Fruit fly (Drosophila melanogaster) whole organism, embryonic: ENCODE data around the gene CG10132.

Source experiments
- Antp ChIP-seq: fragments of 200-800 bp; sonication (Bioruptor generic); optimal IDR thresholded peaks from 3 replicates; lab custom pipeline; 2016; ENCODE audit warnings: missing biosample characterization, missing genetic modification characterization
- Atf6 ChIP-seq: fragments of 200-800 bp; sonication (Bioruptor generic); IDR thresholded peaks from 2 replicates; pipeline ENCODE4 v1.3.6; 2022; ENCODE audit warnings: missing biosample characterization, missing genetic modification characterization
- Awh ChIP-seq: fragments of 200-800 bp; sonication (Bioruptor generic); IDR thresholded peaks from 2 replicates; pipeline ENCODE4, ENCODE4 v1.3.6; 2022; ENCODE audit warnings: missing biosample characterization, missing genetic modification characterization
- CG10267 ChIP-seq: fragments of 200-800 bp; sonication (Bioruptor generic); optimal IDR thresholded peaks from 2 replicates; lab custom pipeline; 2018; ENCODE audit warnings: missing biosample characterization, mild to moderate bottlenecking, missing genetic modification characterization, moderate library complexity
- CG12391 ChIP-seq: fragments of 200-800 bp; sonication (Bioruptor generic); optimal IDR thresholded peaks from 3 replicates; lab custom pipeline; 2018; ENCODE audit warnings: missing biosample characterization, mild to moderate bottlenecking, missing genetic modification characterization, moderate library complexity
- CG12659 ChIP-seq: fragments of 200-800 bp; sonication (Bioruptor generic); optimal IDR thresholded peaks from 3 replicates; lab custom pipeline; 2017; ENCODE audit warnings: mild to moderate bottlenecking, missing biosample characterization, missing genetic modification reagents, missing genetic modification characterization
- CG12942 ChIP-seq: fragments of 200-800 bp; sonication (Bioruptor generic); optimal IDR thresholded peaks from 3 replicates; lab custom pipeline; 2016; ENCODE audit warnings: missing biosample characterization, missing genetic modification characterization
- CG13287 ChIP-seq: fragments of 200-800 bp; sonication (Bioruptor generic); IDR thresholded peaks from 2 replicates; pipeline ENCODE4 v1.3.6; 2022; ENCODE audit warnings: missing biosample characterization, missing genetic modification characterization; ENCODE audit not compliant: partially characterized antibody
- CG13775 ChIP-seq: fragments of 200-800 bp; sonication (Bioruptor generic); optimal IDR thresholded peaks from 3 replicates; lab custom pipeline; 2017; ENCODE audit warnings: missing biosample characterization, mild to moderate bottlenecking, missing genetic modification characterization
- CG14710 ChIP-seq: fragments of 200-800 bp; sonication (Bioruptor generic); optimal IDR thresholded peaks from 3 replicates; lab custom pipeline; 2019; ENCODE audit warnings: missing biosample characterization, mild to moderate bottlenecking, missing genetic modification characterization, moderate library complexity
- CG15479 ChIP-seq: fragments of 200-800 bp; sonication (Bioruptor generic); optimal IDR thresholded peaks from 3 replicates; lab custom pipeline; 2019; ENCODE audit warnings: missing biosample characterization, mild to moderate bottlenecking, missing genetic modification characterization, moderate library complexity
- CG15601 ChIP-seq: fragments of 200-800 bp; sonication (Bioruptor generic); optimal IDR thresholded peaks from 3 replicates; lab custom pipeline; 2019; ENCODE audit warnings: missing biosample characterization, mild to moderate bottlenecking, missing genetic modification characterization, moderate library complexity
- CG15696 ChIP-seq: fragments of 200-800 bp; sonication (Bioruptor generic); optimal IDR thresholded peaks from 2 replicates; lab custom pipeline; 2019; ENCODE audit warnings: missing biosample characterization, mild to moderate bottlenecking, missing genetic modification characterization, moderate library complexity
- CG16779 ChIP-seq: fragments of 200-800 bp; sonication (Bioruptor generic); IDR thresholded peaks from 2 replicates; pipeline ENCODE4 v1.3.6; 2022; ENCODE audit warnings: missing biosample characterization, missing genetic modification characterization
- CG17328 ChIP-seq: fragments of 200-800 bp; sonication (Bioruptor generic); IDR thresholded peaks from 2 replicates; pipeline ENCODE4 v1.3.6; 2022; ENCODE audit warnings: missing biosample characterization, missing genetic modification characterization
- CG17568 ChIP-seq: fragments of 200-800 bp; sonication (Bioruptor generic); optimal IDR thresholded peaks from 2 replicates; lab custom pipeline; 2018; ENCODE audit warnings: missing biosample characterization, mild to moderate bottlenecking, missing genetic modification characterization, moderate library complexity
- CG18011 ChIP-seq: fragments of 200-800 bp; sonication (Bioruptor generic); optimal IDR thresholded peaks from 2 replicates; lab custom pipeline; 2017; ENCODE audit warnings: missing biosample characterization, missing genetic modification characterization, mild to moderate bottlenecking, moderate library complexity, missing genotype
- CG18599 ChIP-seq: fragments of 200-800 bp; sonication (Bioruptor generic); optimal IDR thresholded peaks from 3 replicates; lab custom pipeline; 2017; ENCODE audit warnings: missing biosample characterization, missing genetic modification characterization, mild to moderate bottlenecking, moderate library complexity, missing genetic modification reagents
- CG30020 ChIP-seq: fragments of 200-800 bp; optimal IDR thresholded peaks from 2 replicates; lab custom pipeline; 2019; ENCODE audit warnings: missing biosample characterization, mild to moderate bottlenecking, missing genetic modification characterization, moderate library complexity
- CG30431 ChIP-seq: fragments of 200-800 bp; sonication (Bioruptor generic); optimal IDR thresholded peaks from 2 replicates; lab custom pipeline; 2017; ENCODE audit warnings: missing biosample characterization, missing genetic modification characterization
- CG4360 ChIP-seq: fragments of 200-800 bp; sonication (Bioruptor generic); IDR thresholded peaks from 2 replicates; pipeline ENCODE4 v1.3.6; 2022; ENCODE audit warnings: missing biosample characterization, missing genetic modification characterization
- CG4424 ChIP-seq: fragments of 200-800 bp; sonication (Bioruptor generic); optimal IDR thresholded peaks from 3 replicates; lab custom pipeline; 2016; ENCODE audit warnings: missing biosample characterization, missing genetic modification characterization
- CG7271 ChIP-seq: fragments of 200-800 bp; sonication (Bioruptor generic); optimal IDR thresholded peaks from 2 replicates; lab custom pipeline; 2018; ENCODE audit warnings: missing biosample characterization, mild to moderate bottlenecking, missing genetic modification characterization, moderate library complexity
- CG9817 ChIP-seq: fragments of 200-800 bp; sonication (Bioruptor generic); optimal IDR thresholded peaks from 2 replicates; lab custom pipeline; 2018; ENCODE audit warnings: missing biosample characterization, mild to moderate bottlenecking, missing genetic modification characterization, moderate library complexity
- CG9876 ChIP-seq: fragments of 200-800 bp; sonication (Bioruptor generic); optimal IDR thresholded peaks from 2 replicates; lab custom pipeline; 2016; ENCODE audit warnings: missing biosample characterization, missing genetic modification characterization
- D ChIP-seq, 2 experiments: fragments of 200-800 bp in 1 of 2; fragments of >200 bp in 1 of 2; sonication (Bioruptor generic) in 1 of 2; optimal IDR thresholded peaks; 2 replicates in 1 of 2; 3 replicates in 1 of 2; lab custom pipeline; 2017; ENCODE audit warnings: mild to moderate bottlenecking in 1 of 2, missing biosample characterization in 1 of 2, missing genetic modification characterization in 1 of 2, missing genetic modification reagents in 1 of 2
- Ets97D ChIP-seq: fragments of 200-800 bp; sonication (Bioruptor generic); optimal IDR thresholded peaks from 3 replicates; lab custom pipeline; 2016; ENCODE audit warnings: missing biosample characterization, missing genetic modification characterization
- Fer3 ChIP-seq: fragments of 200-800 bp; sonication (Bioruptor generic); optimal IDR thresholded peaks from 2 replicates; lab custom pipeline; 2018; ENCODE audit warnings: missing biosample characterization, mild to moderate bottlenecking, missing genetic modification characterization, moderate library complexity
- HLH3B ChIP-seq: fragments of 200-800 bp; sonication (Bioruptor generic); IDR thresholded peaks from 2 replicates; pipeline ENCODE4 v1.3.6; 2022; ENCODE audit warnings: missing biosample characterization, missing genetic modification characterization
- Hsf ChIP-seq: fragments of 200-800 bp; sonication (Bioruptor generic); optimal IDR thresholded peaks from 3 replicates; lab custom pipeline; 2016; ENCODE audit warnings: missing biosample characterization, missing genetic modification characterization
- Kr ChIP-seq: fragments of 200-800 bp; sonication (Bioruptor generic); optimal IDR thresholded peaks from 2 replicates; lab custom pipeline; 2017; ENCODE audit warnings: missing biosample characterization, mild to moderate bottlenecking, missing genetic modification characterization
- Myb ChIP-seq: fragments of 200-800 bp; sonication (Bioruptor generic); optimal IDR thresholded peaks from 2 replicates; lab custom pipeline; 2016; ENCODE audit warnings: missing biosample characterization, missing genetic modification characterization
- Nf-YB ChIP-seq: fragments of 200-800 bp; sonication (Bioruptor generic); optimal IDR thresholded peaks from 3 replicates; lab custom pipeline; 2019; ENCODE audit warnings: missing biosample characterization, mild to moderate bottlenecking, missing genetic modification characterization, moderate library complexity
- bsh ChIP-seq, 2 experiments: fragments of 200-800 bp; sonication (Bioruptor generic); optimal IDR thresholded peaks; 2 replicates each; lab custom pipeline; 2017 to 2018; ENCODE audit warnings: mild to moderate bottlenecking in 2 of 2, missing biosample characterization in 2 of 2, missing genetic modification characterization in 2 of 2, moderate library complexity in 1 of 2
- chinmo ChIP-seq: fragments of 200-800 bp; sonication (Bioruptor generic); IDR thresholded peaks from 4 replicates; pipeline ENCODE4 v1.3.6; 2022; ENCODE audit warnings: missing biosample characterization, missing genetic modification characterization; ENCODE audit not compliant: partially characterized antibody
- crp ChIP-seq, 2 experiments: fragments of 200-800 bp; sonication (Bioruptor generic); optimal IDR thresholded peaks; 2 replicates in 1 of 2; 3 replicates in 1 of 2; lab custom pipeline; 2017; ENCODE audit warnings: missing biosample characterization in 2 of 2, missing genetic modification characterization in 2 of 2, mild to moderate bottlenecking in 1 of 2, moderate library complexity in 1 of 2
- eyg ChIP-seq: fragments of 200-800 bp; sonication (Bioruptor generic); optimal IDR thresholded peaks from 3 replicates; lab custom pipeline; 2016; ENCODE audit warnings: missing biosample characterization, missing genetic modification characterization
- gem ChIP-seq: fragments of 200-800 bp; sonication (Bioruptor generic); optimal IDR thresholded peaks from 2 replicates; lab custom pipeline; 2019; ENCODE audit warnings: missing biosample characterization, mild to moderate bottlenecking, missing genetic modification characterization, moderate library complexity
- grau ChIP-seq: fragments of 200-800 bp; optimal IDR thresholded peaks from 3 replicates; lab custom pipeline; 2019; ENCODE audit warnings: missing biosample characterization, mild to moderate bottlenecking, missing genetic modification characterization, moderate library complexity
- phol ChIP-seq: fragments of 200-800 bp; sonication (Bioruptor generic); optimal IDR thresholded peaks from 3 replicates; lab custom pipeline; 2018; ENCODE audit warnings: missing biosample characterization, mild to moderate bottlenecking, missing genetic modification characterization, moderate library complexity
- schlank ChIP-seq: fragments of 200-800 bp; sonication (Bioruptor generic); optimal IDR thresholded peaks from 2 replicates; lab custom pipeline; 2018; ENCODE audit warnings: missing biosample characterization, mild to moderate bottlenecking, missing genetic modification characterization
- sima ChIP-seq: fragments of 200-800 bp; sonication (Bioruptor generic); optimal IDR thresholded peaks from 2 replicates; lab custom pipeline; 2016; ENCODE audit warnings: missing biosample characterization, missing genetic modification characterization
- zen ChIP-seq: fragments of 200-800 bp; sonication (Bioruptor generic); optimal IDR thresholded peaks from 3 replicates; lab custom pipeline; 2018; ENCODE audit warnings: missing biosample characterization, mild to moderate bottlenecking, missing genetic modification characterization, moderate library complexity

The CG10132 gene

dm6 chr2L:19469751-19470150, 48.9 kb upstream of the CG10132 start (continued):
- TF ChIP-seq CG14710: peak; percentile 37
- TF ChIP-seq bsh (GFP tag; optimal IDR thresholded peaks at IDR 0.05; lab: Kevin White, UChicago): peak in 1 of 2 experiments; percentile 22
- TF ChIP-seq CG12391 (tag; lab: Kevin White, UChicago): peak; percentile 1
- TF ChIP-seq CG12942 (GFP tag; lab: Kevin White, UChicago): no peak
- no peak for TF ChIP-seq Hsf (GFP tag; lab: Kevin White, UChicago)

dm6 chr2L:19472256-19472655, 46.4 kb upstream of the CG10132 start:
- TF ChIP-seq CG9876 (GFP tag; lab: Kevin White, UChicago) (no peak), CG17328 (GFP tag; lab: Robert Waterston, UW) (no peak), CG30431 (GFP tag; lab: Kevin White, UChicago) (no peak), phol (tag; lab: Kevin White, UChicago) (no peak), CG9817 (tag; lab: Kevin White, UChicago) (no peak), Myb (GFP tag; lab: Kevin White, UChicago) (no peak), CG4424 (GFP tag; lab: Kevin White, UChicago) (no peak), CG12659 (GFP tag; lab: Kevin White, UChicago) (no peak), CG15601 (tag; lab: Kevin White, UChicago) (no peak), CG13287 (GFP tag; lab: Robert Waterston, UW) (no peak), HLH3B (GFP tag; lab: Robert Waterston, UW) (no peak), grau (tag; lab: Kevin White, UChicago) (no peak), Antp (GFP tag; lab: Kevin White, UChicago) (no peak), CG15696 (no peak), zen (tag; lab: Kevin White, UChicago) (no peak)
- TF ChIP-seq, all 482 proteins: peak for 0

DNA sequence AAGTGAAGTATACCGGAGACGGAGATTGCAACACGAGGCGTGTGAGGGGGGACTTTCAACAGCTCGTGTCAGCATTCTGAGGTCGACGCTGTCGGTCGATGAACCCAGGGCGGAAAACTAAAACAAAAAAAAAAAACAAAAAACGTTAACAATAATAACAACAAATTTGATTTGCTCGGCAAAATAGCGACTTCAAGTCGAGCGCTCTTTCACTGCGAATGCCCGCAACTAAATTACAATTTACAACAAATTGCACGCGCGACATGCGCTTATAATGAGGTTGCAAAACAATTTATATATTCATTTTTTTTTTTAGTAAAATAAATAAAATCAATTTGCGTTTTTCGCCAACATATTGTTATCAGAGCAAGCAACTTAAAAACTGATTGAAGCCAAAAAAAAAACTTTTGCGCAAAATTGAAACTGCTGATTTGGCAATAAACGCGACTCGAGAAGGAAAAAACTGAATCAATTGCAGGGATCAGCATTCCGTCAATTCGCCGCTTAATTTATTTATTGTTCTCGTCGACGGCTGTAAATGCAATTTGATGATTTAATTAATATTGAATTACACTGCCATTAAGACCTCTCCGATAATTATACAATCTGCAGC, 45.1 kb upstream of the CG10132 start:
- TF ChIP-seq gem (tag; lab: Kevin White, UChicago): no peak
- no peak for TF ChIP-seq CG7271 (tag; lab: Kevin White, UChicago)
- no peak for TF ChIP-seq CG12942 (GFP tag; lab: Kevin White, UChicago)
- no peak for TF ChIP-seq crp (GFP tag; optimal IDR thresholded peaks at IDR 0.05; lab: Kevin White, UChicago)
- TF ChIP-seq CG30020 (tag; lab: Kevin White, UChicago): no peak
- TF ChIP-seq CG13775 (GFP tag; lab: Kevin White, UChicago): no peak
- no peak for TF ChIP-seq CG18599 (GFP tag; lab: Kevin White, UChicago)
- no peak for TF ChIP-seq CG4360 (GFP tag; lab: Robert Waterston, UW)
- no peak for TF ChIP-seq Kr (GFP tag; lab: Kevin White, UChicago)
- no peak for TF ChIP-seq CG18011
- TF ChIP-seq CG10267 (tag; lab: Kevin White, UChicago): no peak
- no peak for TF ChIP-seq CG17568 (GFP tag; lab: Kevin White, UChicago)

DNA sequence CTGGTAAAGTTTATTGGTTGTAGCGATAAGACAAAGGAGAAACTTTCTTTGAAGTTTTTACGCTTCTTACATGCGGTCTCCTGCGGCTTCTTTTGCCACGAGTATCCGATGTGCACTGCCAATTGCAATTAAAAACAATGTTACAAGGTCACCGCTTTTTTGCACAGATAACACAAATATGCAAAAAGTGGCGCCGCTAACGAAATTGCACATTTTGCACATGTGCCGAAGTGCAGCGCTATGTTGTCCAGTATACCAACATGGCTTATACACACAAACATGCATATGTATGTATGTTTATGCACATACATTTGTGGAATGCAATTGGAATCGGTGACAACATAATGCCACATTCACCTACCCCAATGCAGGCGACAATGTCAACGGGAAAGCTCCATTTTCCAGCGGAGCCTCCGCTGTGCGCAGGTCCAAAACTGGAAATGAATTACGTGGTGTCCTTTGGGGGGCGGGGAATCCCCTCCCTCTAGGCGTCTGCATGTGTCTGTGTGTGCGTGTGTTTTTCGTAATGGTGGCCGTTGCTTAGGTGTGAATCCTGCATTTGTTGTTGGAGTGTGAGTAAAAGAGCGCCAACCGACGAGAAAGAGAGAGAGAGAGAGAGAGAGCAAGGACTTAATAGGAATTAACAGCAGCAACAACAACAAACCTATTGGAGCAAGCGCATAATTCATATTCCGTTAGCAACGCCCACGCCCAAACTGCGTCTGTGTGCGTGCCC, 39.2 kb upstream of the CG10132 start:
- no peak for TF ChIP-seq CG15479
- no peak for TF ChIP-seq eyg (GFP tag; lab: Kevin White, UChicago)
- TF ChIP-seq chinmo (GFP tag; lab: Robert Waterston, UW): 0 out of 4 replicates have a peak, but pooled peaks have one; percentile 23
- TF ChIP-seq Awh (GFP tag; lab: Robert Waterston, UW): no peak
- peak; percentile 51 for TF ChIP-seq D (optimal IDR thresholded peaks at IDR 0.05; lab: Kevin White, UChicago)
- TF ChIP-seq D (GFP tag; optimal IDR thresholded peaks at IDR 0.05; lab: Kevin White, UChicago): no peak
- no peak for TF ChIP-seq CG16779 (GFP tag; lab: Robert Waterston, UW)
- TF ChIP-seq sima (GFP tag; lab: Kevin White, UChicago): no peak
- peak; percentile 81 for TF ChIP-seq Nf-YB
- TF ChIP-seq Ets97D: no peak
- no peak for TF ChIP-seq schlank (tag; lab: Kevin White, UChicago)
- TF ChIP-seq Atf6 (GFP tag; lab: Robert Waterston, UW): no peak
- no peak for TF ChIP-seq Fer3 (tag; lab: Kevin White, UChicago)
